Fruit fly (Drosophila melanogaster) whole organism, embryonic: ENCODE measurements around the gene CG7896.
A peak's percentile ranks its signal among the peaks of the same experiment; 100 is the strongest.

Source experiments
- Abd-B ChIP-seq: fragments of 200-800 bp; sonication (Bioruptor generic); optimal IDR thresholded peaks from 2 replicates; lab custom pipeline; 2018; ENCODE audit warnings: missing biosample characterization, mild to moderate bottlenecking, missing genetic modification characterization, moderate library complexity
- Adf1 ChIP-seq: fragments of 200-800 bp; sonication (Bioruptor generic); IDR thresholded peaks from 2 replicates; pipeline ENCODE4 v1.3.6; 2022; ENCODE audit warnings: missing biosample characterization, missing genetic modification characterization
- Asciz ChIP-seq: fragments of 200-800 bp; sonication (Bioruptor generic); optimal IDR thresholded peaks from 2 replicates; lab custom pipeline; 2017; ENCODE audit warnings: missing biosample characterization, mild to moderate bottlenecking, missing genetic modification characterization, missing genetic modification reagents
- Atf-2 ChIP-seq: fragments of 200-800 bp; sonication (Bioruptor generic); optimal IDR thresholded peaks from 2 replicates; lab custom pipeline; 2016; ENCODE audit warnings: missing biosample characterization, missing genetic modification characterization
- B-H1 ChIP-seq: fragments of 200-800 bp; sonication (Bioruptor generic); IDR thresholded peaks from 3 replicates; pipeline ENCODE4 v1.3.6; 2022; ENCODE audit warnings: missing biosample characterization, missing genetic modification characterization
- CG10209 ChIP-seq: fragments of 200-800 bp; sonication (Bioruptor generic); optimal IDR thresholded peaks from 3 replicates; lab custom pipeline; 2017; ENCODE audit warnings: missing biosample characterization, mild to moderate bottlenecking, missing genetic modification characterization, missing genetic modification reagents
- CG11085 ChIP-seq: fragments of 200-800 bp; sonication (Bioruptor generic); IDR thresholded peaks from 2 replicates; pipeline ENCODE4 v1.3.6; 2022; ENCODE audit warnings: missing biosample characterization, missing genetic modification characterization
- CG11696 ChIP-seq: fragments of 200-800 bp; sonication (Bioruptor generic); IDR thresholded peaks from 2 replicates; pipeline ENCODE4 v1.3.6; 2022; ENCODE audit warnings: missing biosample characterization, missing genetic modification characterization
- CG12942 ChIP-seq: fragments of 200-800 bp; sonication (Bioruptor generic); optimal IDR thresholded peaks from 3 replicates; lab custom pipeline; 2016; ENCODE audit warnings: missing biosample characterization, missing genetic modification characterization
- CG13424 ChIP-seq: fragments of 200-800 bp; sonication (Bioruptor generic); optimal IDR thresholded peaks from 2 replicates; lab custom pipeline; 2019; ENCODE audit warnings: missing biosample characterization, mild to moderate bottlenecking, missing genetic modification characterization, moderate library complexity
- CG13775 ChIP-seq: fragments of 200-800 bp; sonication (Bioruptor generic); optimal IDR thresholded peaks from 3 replicates; lab custom pipeline; 2017; ENCODE audit warnings: missing biosample characterization, mild to moderate bottlenecking, missing genetic modification characterization
- CG14014 ChIP-seq: fragments of 200-800 bp; sonication (Bioruptor generic); IDR thresholded peaks from 2 replicates; pipeline ENCODE4 v1.3.6; 2022; ENCODE audit warnings: missing biosample characterization, missing genetic modification characterization
- CG17361 ChIP-seq: fragments of 200-800 bp; sonication (Bioruptor generic); IDR thresholded peaks from 3 replicates; pipeline ENCODE4 v1.3.6; 2022; ENCODE audit warnings: missing biosample characterization, missing genetic modification characterization
- CG2120 ChIP-seq: fragments of 200-800 bp; sonication (Bioruptor generic); optimal IDR thresholded peaks from 3 replicates; lab custom pipeline; 2016; ENCODE audit warnings: missing biosample characterization, missing genetic modification characterization
- CG2199 ChIP-seq: fragments of 200-800 bp; sonication (Bioruptor generic); IDR thresholded peaks from 3 replicates; pipeline ENCODE4 v1.3.6; 2022; ENCODE audit warnings: missing biosample characterization, missing genetic modification characterization
- CG2202 ChIP-seq: fragments of 200-800 bp; sonication (Bioruptor generic); optimal IDR thresholded peaks from 2 replicates; lab custom pipeline; 2018; ENCODE audit warnings: missing biosample characterization, mild to moderate bottlenecking, missing genetic modification characterization
- CG32772 ChIP-seq: fragments of 200-800 bp; sonication (Bioruptor generic); IDR thresholded peaks from 2 replicates; pipeline ENCODE4 v1.3.6; 2022; ENCODE audit warnings: missing biosample characterization, missing genetic modification characterization
- CG33557 ChIP-seq: fragments of 200-800 bp; sonication (Bioruptor generic); optimal IDR thresholded peaks from 2 replicates; lab custom pipeline; 2019; ENCODE audit warnings: missing biosample characterization, mild to moderate bottlenecking, missing genetic modification characterization, moderate library complexity
- CG34224 ChIP-seq: fragments of 200-800 bp; sonication (Bioruptor generic); IDR thresholded peaks from 3 replicates; pipeline ENCODE4 v1.3.6; 2022; ENCODE audit warnings: missing biosample characterization, missing genetic modification characterization; ENCODE audit not compliant: partially characterized antibody
- CG3838 ChIP-seq: fragments of 200-800 bp; sonication (Bioruptor generic); optimal IDR thresholded peaks from 3 replicates; lab custom pipeline; 2016; ENCODE audit warnings: missing biosample characterization, missing genetic modification characterization
- CG4328 ChIP-seq: fragments of 200-800 bp; sonication (Bioruptor generic); optimal IDR thresholded peaks from 3 replicates; lab custom pipeline; 2017; ENCODE audit warnings: missing biosample characterization, missing genetic modification reagents, missing genetic modification characterization
- CG4707 ChIP-seq: fragments of 200-800 bp; sonication (Bioruptor generic); optimal IDR thresholded peaks from 2 replicates; lab custom pipeline; 2018; ENCODE audit warnings: missing biosample characterization, mild to moderate bottlenecking, missing genetic modification characterization, moderate library complexity
- CG5180 ChIP-seq: fragments of 200-800 bp; sonication (Bioruptor generic); optimal IDR thresholded peaks from 3 replicates; lab custom pipeline; 2017; ENCODE audit warnings: missing biosample characterization, missing genetic modification characterization, mild to moderate bottlenecking, moderate library complexity, missing genetic modification reagents
- CG5953 ChIP-seq: fragments of 200-800 bp; sonication (Bioruptor generic); IDR thresholded peaks from 2 replicates; pipeline ENCODE4 v1.3.6; 2022; ENCODE audit warnings: missing biosample characterization, missing genetic modification characterization
- CG6683 ChIP-seq: fragments of 200-800 bp; sonication (Bioruptor generic); optimal IDR thresholded peaks from 2 replicates; lab custom pipeline; 2017; ENCODE audit warnings: missing biosample characterization, mild to moderate bottlenecking, missing genetic modification characterization, missing genetic modification reagents
- CG7271 ChIP-seq: fragments of 200-800 bp; sonication (Bioruptor generic); optimal IDR thresholded peaks from 2 replicates; lab custom pipeline; 2018; ENCODE audit warnings: missing biosample characterization, mild to moderate bottlenecking, missing genetic modification characterization, moderate library complexity
- CG8765 ChIP-seq: fragments of 200-800 bp; sonication (Bioruptor generic); IDR thresholded peaks from 2 replicates; pipeline ENCODE4 v1.3.6; 2022; ENCODE audit warnings: missing biosample characterization, missing genetic modification characterization
- CG9876 ChIP-seq: fragments of 200-800 bp; sonication (Bioruptor generic); optimal IDR thresholded peaks from 2 replicates; lab custom pipeline; 2016; ENCODE audit warnings: missing biosample characterization, missing genetic modification characterization
- Jarid2 ChIP-seq: fragments of 200-800 bp; sonication (Bioruptor generic); optimal IDR thresholded peaks from 3 replicates; lab custom pipeline; 2017; ENCODE audit warnings: mild to moderate bottlenecking, missing biosample characterization, missing genetic modification reagents, missing genetic modification characterization
- Mrtf ChIP-seq: fragments of 200-800 bp; sonication (Bioruptor generic); IDR thresholded peaks from 3 replicates; pipeline ENCODE4 v1.3.6; 2022; ENCODE audit warnings: missing biosample characterization, missing genetic modification characterization
- Neu2 ChIP-seq: fragments of 200-800 bp; sonication (Bioruptor generic); optimal IDR thresholded peaks from 3 replicates; lab custom pipeline; 2016; ENCODE audit warnings: missing biosample characterization, missing genetic modification characterization, borderline replicate concordance
- Six4 ChIP-seq: fragments of 200-800 bp; sonication (Bioruptor generic); optimal IDR thresholded peaks from 2 replicates; lab custom pipeline; 2016; ENCODE audit warnings: missing biosample characterization, missing genetic modification characterization
- Sry-β ChIP-seq: fragments of 200-800 bp; sonication (Bioruptor generic); optimal IDR thresholded peaks from 2 replicates; lab custom pipeline; 2018; ENCODE audit warnings: missing biosample characterization, mild to moderate bottlenecking, missing genetic modification characterization, moderate library complexity
- YL-1 ChIP-seq: fragments of 200-800 bp; sonication (Bioruptor generic); optimal IDR thresholded peaks from 3 replicates; lab custom pipeline; 2017; ENCODE audit warnings: missing biosample characterization, mild to moderate bottlenecking, missing genetic modification characterization
- bab2 ChIP-seq: fragments of 200-800 bp; sonication (Bioruptor generic); optimal IDR thresholded peaks from 2 replicates; lab custom pipeline; 2016; ENCODE audit warnings: missing biosample characterization, missing genetic modification characterization
- dati ChIP-seq: fragments of 200-800 bp; sonication (Bioruptor generic); IDR thresholded peaks from 2 replicates; pipeline ENCODE4 v1.3.6; 2022; ENCODE audit warnings: missing biosample characterization, missing genetic modification characterization
- dysf ChIP-seq: fragments of 200-800 bp; sonication (Bioruptor generic); IDR thresholded peaks from 3 replicates; pipeline ENCODE4 v1.3.6; 2022; ENCODE audit warnings: missing biosample characterization, missing genetic modification characterization
- fd96Cb ChIP-seq: fragments of 200-800 bp; sonication (Bioruptor generic); optimal IDR thresholded peaks from 2 replicates; lab custom pipeline; 2018; ENCODE audit warnings: missing biosample characterization, mild to moderate bottlenecking, missing genetic modification characterization, moderate library complexity
- gcm2 ChIP-seq: fragments of 200-800 bp; sonication (Bioruptor generic); optimal IDR thresholded peaks from 2 replicates; lab custom pipeline; 2016; ENCODE audit warnings: missing biosample characterization, missing genetic modification characterization
- gro ChIP-seq: fragments of 200-800 bp; sonication (Bioruptor generic); optimal IDR thresholded peaks from 2 replicates; lab custom pipeline; 2016; ENCODE audit warnings: missing biosample characterization, missing genetic modification characterization
- inv ChIP-seq: fragments of 200-800 bp; sonication (Bioruptor generic); IDR thresholded peaks from 2 replicates; pipeline ENCODE4 v1.3.6; 2022; ENCODE audit warnings: missing biosample characterization, missing genetic modification characterization; ENCODE audit not compliant: partially characterized antibody
- jumu ChIP-seq: fragments of 200-800 bp; sonication (Bioruptor generic); optimal IDR thresholded peaks from 3 replicates; lab custom pipeline; 2016; ENCODE audit warnings: missing biosample characterization, missing genetic modification characterization
- klu ChIP-seq: fragments of 200-800 bp; sonication (Bioruptor generic); IDR thresholded peaks from 2 replicates; pipeline ENCODE4 v1.3.6; 2022; ENCODE audit warnings: missing biosample characterization, missing genetic modification characterization
- lbe ChIP-seq: fragments of 200-800 bp; sonication (Bioruptor generic); optimal IDR thresholded peaks from 2 replicates; lab custom pipeline; 2016; ENCODE audit warnings: missing biosample characterization, mild to moderate bottlenecking, missing genetic modification characterization
- nau ChIP-seq: fragments of 200-800 bp; sonication (Bioruptor generic); optimal IDR thresholded peaks from 3 replicates; lab custom pipeline; 2017; ENCODE audit warnings: missing biosample characterization, mild to moderate bottlenecking, missing genetic modification characterization, missing genetic modification reagents
- nmo ChIP-seq: fragments of 200-800 bp; sonication (Bioruptor generic); optimal IDR thresholded peaks from 2 replicates; lab custom pipeline; 2018; ENCODE audit warnings: missing biosample characterization, mild to moderate bottlenecking, missing genetic modification characterization, moderate library complexity
- sd ChIP-seq: fragments of 200-800 bp; sonication (Bioruptor generic); optimal IDR thresholded peaks from 3 replicates; lab custom pipeline; 2018; ENCODE audit warnings: missing biosample characterization, mild to moderate bottlenecking, missing genetic modification characterization, moderate library complexity
- slbo ChIP-seq: fragments of 200-800 bp; sonication (Bioruptor generic); IDR thresholded peaks from 2 replicates; pipeline ENCODE4 v1.3.6; 2022; ENCODE audit warnings: missing biosample characterization, missing genetic modification characterization
- tin ChIP-seq: fragments of 200-800 bp; sonication (Bioruptor generic); optimal IDR thresholded peaks from 3 replicates; lab custom pipeline; 2016; ENCODE audit warnings: missing biosample characterization, missing genetic modification characterization
- tna ChIP-seq: fragments of 200-800 bp; sonication (Bioruptor generic); IDR thresholded peaks from 2 replicates; pipeline ENCODE4 v1.3.6; 2022; ENCODE audit warnings: missing biosample characterization, missing genetic modification characterization; ENCODE audit not compliant: partially characterized antibody
- usp ChIP-seq: fragments of >200 bp; optimal IDR thresholded peaks from 2 replicates; lab custom pipeline; 2017; ENCODE audit warnings: missing biosample characterization, missing genetic modification characterization

CG7896 gene

dm6 chr3R:30021009-30021408, 37.8 kb downstream of the CG7896 start (continued):
- TF ChIP-seq CG13424 (tag; lab: Kevin White, UChicago) (peak; percentile 16), CG11696 (GFP tag; lab: Robert Waterston, UW) (no peak), sd (tag; lab: Kevin White, UChicago) (no peak), CG11085 (GFP tag; lab: Robert Waterston, UW) (no peak), nmo (GFP tag; lab: Kevin White, UChicago) (peak; percentile 12), CG3838 (GFP tag; lab: Kevin White, UChicago) (no peak), Abd-B (GFP tag; lab: Kevin White, UChicago) (no peak), CG9876 (GFP tag; lab: Kevin White, UChicago) (no peak), dati (GFP tag; lab: Robert Waterston, UW) (no peak), CG14014 (GFP tag; lab: Robert Waterston, UW) (0 out of 2 replicates have a peak, but pooled peaks have one; percentile 27), YL-1 (GFP tag; lab: Kevin White, UChicago) (no peak), Sry-β (GFP tag; lab: Kevin White, UChicago) (no peak), CG5180 (GFP tag; lab: Kevin White, UChicago) (no peak), klu (no peak), CG10209 (no peak), gcm2 (GFP tag; lab: Kevin White, UChicago) (no peak), jumu (no peak), CG2202 (tag; lab: Kevin White, UChicago) (no peak), CG6683 (GFP tag; lab: Kevin White, UChicago) (no peak), B-H1 (no peak), Neu2 (GFP tag; lab: Kevin White, UChicago) (no peak), CG2199 (GFP tag; lab: Robert Waterston, UW) (no peak), inv (GFP tag; lab: Robert Waterston, UW) (no peak), Six4 (GFP tag; lab: Kevin White, UChicago) (no peak), CG17361 (GFP tag; lab: Robert Waterston, UW) (0 out of 3 replicates have a peak, but pooled peaks have one; percentile 16), gro (GFP tag; lab: Kevin White, UChicago) (no peak), CG4707 (GFP tag; lab: Kevin White, UChicago) (no peak), tna (no peak), CG12942 (no peak), CG8765 (GFP tag; lab: Robert Waterston, UW) (no peak), CG32772 (GFP tag; lab: Robert Waterston, UW) (no peak), slbo (GFP tag; lab: Robert Waterston, UW) (peak; percentile 34; the same call in 1 of the 2 replicates), Adf1 (GFP tag; lab: Robert Waterston, UW) (no peak), CG7271 (tag; lab: Kevin White, UChicago) (no peak), nau (GFP tag; lab: Kevin White, UChicago) (no peak), CG5953 (no peak), dysf (peak; percentile 59; the same call in 1 of the 3 replicates), CG13775 (GFP tag; lab: Kevin White, UChicago) (no peak), CG4328 (no peak), bab2 (no peak), Jarid2 (GFP tag; lab: Kevin White, UChicago) (no peak), Atf-2 (GFP tag; lab: Kevin White, UChicago) (no peak), lbe (GFP tag; lab: Kevin White, UChicago) (no peak), CG2120 (GFP tag; lab: Kevin White, UChicago) (peak; percentile 10), Asciz (no peak), usp (no peak), fd96Cb (tag; lab: Kevin White, UChicago) (peak; percentile 43), CG33557 (GFP tag; lab: Kevin White, UChicago) (no peak), CG34224 (GFP tag; lab: Robert Waterston, UW) (no peak), tin (GFP tag; lab: Kevin White, UChicago) (no peak), Mrtf (GFP tag; lab: Robert Waterston, UW) (no peak)
